Worm (Caenorhabditis elegans): ENCODE measurements around the gene spp-16.

Gene spp-16

ce11 chrV:10870050-10870449, 31.1 kb downstream of the spp-16 start:
- no peak for TF ChIP-seq efl-1 (optimal IDR thresholded peaks at IDR 0.05)
- no peak for TF ChIP-seq efl-1 (GFP tag; optimal IDR thresholded peaks at IDR 0.05 in 1 of 2)
- peak; percentile 28 for TF ChIP-seq nhr-19 (GFP tag; conservative IDR thresholded peaks at IDR 0.05)
- no peak for TF ChIP-seq hpl-2 (GFP tag; optimal IDR thresholded peaks at IDR 0.05)
- TF ChIP-seq lin-14 (GFP tag; optimal IDR thresholded peaks at IDR 0.05): peak; percentile 61
- peak; percentile 9 for TF ChIP-seq dsc-1 (tag; optimal IDR thresholded peaks at IDR 0.05)
- peak in 1 of 2 experiments; percentile 26 for TF ChIP-seq mdl-1 (tag; optimal IDR thresholded peaks at IDR 0.05)
- TF ChIP-seq fkh-10 (GFP tag; optimal IDR thresholded peaks at IDR 0.05): no peak
- TF ChIP-seq rnt-1 (tag; optimal IDR thresholded peaks at IDR 0.05): peak; percentile 45
- no peak for TF ChIP-seq lin-15B (tag; optimal IDR thresholded peaks at IDR 0.05)
- TF ChIP-seq nhr-71 (tag; optimal IDR thresholded peaks at IDR 0.05): peak; percentile 63
- peak; percentile 31 for TF ChIP-seq nhr-85 (tag)
- TF ChIP-seq hlh-4 (tag; optimal IDR thresholded peaks at IDR 0.05): no peak
- TF ChIP-seq pqm-1 (tag; optimal IDR thresholded peaks at IDR 0.05): no peak

ce11 chrV:10867586-10867985, 33.5 kb downstream of the spp-16 start:
- peak in 1 of 2 experiments; percentile 50 for TF ChIP-seq mdl-1 (tag; optimal IDR thresholded peaks at IDR 0.05)
- TF ChIP-seq snu-23 (GFP tag; optimal IDR thresholded peaks at IDR 0.05): peak; percentile 74
- TF ChIP-seq mef-2 (tag; optimal IDR thresholded peaks at IDR 0.05): peak; percentile 27
- TF ChIP-seq nhr-28 (tag; optimal IDR thresholded peaks at IDR 0.05): no peak
- peak; percentile 81 for TF ChIP-seq nhr-71 (tag; optimal IDR thresholded peaks at IDR 0.05)
- peak in 1 of 2 experiments; percentile 18 for TF ChIP-seq efl-1 (optimal IDR thresholded peaks at IDR 0.05)
- TF ChIP-seq efl-1 (GFP tag; optimal IDR thresholded peaks at IDR 0.05 in 1 of 2): no peak
- peak; percentile 41 for TF ChIP-seq nhr-19 (GFP tag; conservative IDR thresholded peaks at IDR 0.05)
- peak; percentile 64 for TF ChIP-seq tbx-2 (tag; optimal IDR thresholded peaks at IDR 0.05)
- TF ChIP-seq dpl-1 (GFP tag; optimal IDR thresholded peaks at IDR 0.05): no peak
- peak in 3 of 6 experiments; percentile 35 to 69 (median 40) for TF ChIP-seq elt-3 (tag; optimal IDR thresholded peaks at IDR 0.05)
- peak; percentile 56 for TF ChIP-seq nhr-90 (tag; optimal IDR thresholded peaks at IDR 0.05; ENCODE audit: poor library complexity)
- TF ChIP-seq fkh-10 (GFP tag; optimal IDR thresholded peaks at IDR 0.05): peak; percentile 59
- peak; percentile 27 to 37 for TF ChIP-seq lin-35 (GFP tag; optimal IDR thresholded peaks at IDR 0.05)
- TF ChIP-seq nhr-47 (tag; optimal IDR thresholded peaks at IDR 0.05): peak; percentile 77
- no peak for TF ChIP-seq jun-1 (tag; optimal IDR thresholded peaks at IDR 0.05)
- TF ChIP-seq pqm-1 (tag; optimal IDR thresholded peaks at IDR 0.05): no peak
- peak; percentile 80 for TF ChIP-seq fkh-8 (tag; optimal IDR thresholded peaks at IDR 0.05)
- TF ChIP-seq lin-13 (GFP tag; optimal IDR thresholded peaks at IDR 0.05): no peak
- TF ChIP-seq grh-1 (GFP tag; IDR thresholded peaks at IDR 0.05): no peak
- peak; percentile 77 for TF ChIP-seq egl-13 (tag; optimal IDR thresholded peaks at IDR 0.05)
- peak; percentile 28 for TF ChIP-seq irx-1 (tag; optimal IDR thresholded peaks at IDR 0.05)
- TF ChIP-seq nhr-85 (tag): peak; percentile 88
- TF ChIP-seq lin-14 (GFP tag; optimal IDR thresholded peaks at IDR 0.05): peak; percentile 91
- peak; percentile 62 for TF ChIP-seq blmp-1 (tag; optimal IDR thresholded peaks at IDR 0.05)
- TF ChIP-seq swsn-7 (tag; optimal IDR thresholded peaks at IDR 0.05): peak; percentile 47
- TF ChIP-seq xbp-1 (tag; optimal IDR thresholded peaks at IDR 0.05): peak; percentile 41
- peak; percentile 41 to 42 for TF ChIP-seq lsy-2 (tag; optimal IDR thresholded peaks at IDR 0.05)
- TF ChIP-seq unc-86 (tag; optimal IDR thresholded peaks at IDR 0.05): peak; percentile 31
- TF ChIP-seq mab-9 (GFP tag; IDR thresholded peaks at IDR 0.05): 0 out of 2 replicates have a peak, but pooled peaks have one; percentile 42
- TF ChIP-seq dsc-1 (tag; optimal IDR thresholded peaks at IDR 0.05): no peak
- TF ChIP-seq nhr-20 (tag; optimal IDR thresholded peaks at IDR 0.05): peak; percentile 75
- TF ChIP-seq sup-37 (GFP tag; optimal IDR thresholded peaks at IDR 0.05): no peak
- peak; percentile 14 for TF ChIP-seq mep-1 (tag; optimal IDR thresholded peaks at IDR 0.05)
- TF ChIP-seq sox-4 (tag; optimal IDR thresholded peaks at IDR 0.05): peak; percentile 27

DNA sequence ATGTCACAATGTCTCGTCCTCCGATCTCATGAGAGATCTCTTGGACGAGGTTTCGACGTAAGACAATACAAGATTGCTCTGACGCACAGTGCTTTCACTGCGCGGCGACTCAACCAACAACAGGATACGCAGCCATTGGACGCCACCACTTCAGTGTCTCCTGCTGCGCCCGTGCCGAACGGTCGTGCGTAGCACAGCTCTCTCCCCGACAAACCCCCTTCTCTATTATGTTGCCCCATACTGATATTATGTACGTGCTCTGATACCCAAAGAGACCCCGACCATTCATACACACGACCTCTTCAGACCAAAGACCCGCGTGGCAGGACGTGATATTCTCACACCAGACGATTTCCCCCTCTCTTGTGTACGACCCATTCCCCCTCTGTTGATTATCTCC, 34.8 kb downstream of the spp-16 start:
- TF ChIP-seq ceh-88 (GFP tag; IDR thresholded peaks at IDR 0.05) (0 out of 2 replicates have a peak, but pooled peaks have one; percentile 11), ets-5 (GFP tag; IDR thresholded peaks at IDR 0.05) (peak; percentile 94; the same call in 1 of the 2 replicates)

Data from whole organism, L1 larva.